Worm (Caenorhabditis elegans) whole organism, late embryonic: ENCODE results near the gene pcp-4.

Source experiments
- ceh-31 ChIP-seq: sonication (generic microtip); optimal IDR thresholded peaks from 2 replicates; lab custom pipeline; 2016; ENCODE audit warnings: missing genetic modification characterization, missing compliant biosample characterization
- ceh-34 ChIP-seq: sonication (generic microtip); optimal IDR thresholded peaks from 2 replicates; lab custom pipeline; 2016; ENCODE audit warnings: mild to moderate bottlenecking, missing genetic modification characterization, missing compliant biosample characterization
- elt-4 ChIP-seq: sonication (generic microtip); optimal IDR thresholded peaks from 2 replicates; lab custom pipeline; 2016; ENCODE audit warnings: missing genetic modification characterization, missing compliant biosample characterization
- fax-1 ChIP-seq: sonication (generic microtip); optimal IDR thresholded peaks from 2 replicates; lab custom pipeline; 2016; ENCODE audit warnings: missing genotype, missing genetic modification characterization, missing compliant biosample characterization
- pag-3 ChIP-seq: sonication (generic microtip); optimal IDR thresholded peaks from 2 replicates; lab custom pipeline; 2016; ENCODE audit warnings: missing compliant biosample characterization, missing genetic modification characterization, borderline replicate concordance
- pha-4 ChIP-seq: fragments of 150-350 bp; optimal IDR thresholded peaks from 2 replicates; lab custom pipeline; 2018; ENCODE audit warnings: missing biosample characterization, missing genetic modification reagents, missing genetic modification characterization
- rnt-1 ChIP-seq: sonication (generic microtip); optimal IDR thresholded peaks from 2 replicates; lab custom pipeline; 2016; ENCODE audit warnings: missing genetic modification characterization, missing compliant biosample characterization

DNA sequence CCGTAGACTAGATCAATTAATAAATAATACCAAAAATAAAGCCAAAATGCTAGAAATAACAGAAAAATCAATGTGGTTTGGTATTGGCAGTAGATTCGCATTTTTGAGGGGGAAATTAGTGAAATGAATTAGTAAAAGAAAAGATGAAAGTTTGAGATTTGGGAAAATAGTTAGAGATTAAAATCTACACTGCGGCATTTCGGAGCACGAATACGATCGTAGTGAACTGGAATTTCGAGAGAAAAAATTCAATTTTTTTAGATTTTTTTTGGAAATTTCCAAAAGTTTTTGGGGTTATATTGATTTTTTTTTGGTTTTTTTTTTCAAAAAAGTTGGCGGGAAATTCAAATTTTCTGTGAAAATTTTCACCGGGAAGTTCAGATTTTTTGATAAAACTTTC, 37.1 kb upstream of the pcp-4 start, which contains the start of gene Y116F11B.9:
- TF ChIP-seq pag-3, result no peak
- TF ChIP-seq elt-4 (tag; lab: Kevin White, UChicago), result no peak
- TF ChIP-seq ceh-31 (tag; lab: Kevin White, UChicago), result no peak
- no peak for TF ChIP-seq ceh-34 (tag; lab: Kevin White, UChicago)
- TF ChIP-seq fax-1 (tag; lab: Kevin White, UChicago), result no peak
- no peak for TF ChIP-seq pha-4 (tag; lab: Kevin White, UChicago)
- no peak for TF ChIP-seq rnt-1 (tag; lab: Kevin White, UChicago)
